Worm (Caenorhabditis elegans) whole organism, L4 larva: ENCODE results near the gene oac-51.

ENCODE experiments used
- F26F4.8 ChIP-seq: fragments of 200-800 bp; sonication (Bioruptor generic); conservative IDR thresholded peaks from 2 replicates; pipeline ENCODE4 v1.3.6; 2022; ENCODE audit warnings: missing genetic modification characterization, missing compliant biosample characterization
- aha-1 ChIP-seq: fragments of 150-350 bp; peaks from one replicate; lab custom pipeline; 2014; ENCODE audit warnings: missing biosample characterization, missing genetic modification characterization
- aly-2 ChIP-seq: sonication (generic microtip); optimal IDR thresholded peaks from 2 replicates; lab custom pipeline; 2018; ENCODE audit warnings: missing biosample characterization, missing genetic modification characterization
- ama-1 ChIP-seq: fragments of 150-350 bp; optimal IDR thresholded peaks from 2 replicates; lab custom pipeline; 2014; ENCODE audit warnings: inconsistent platforms, mixed read lengths
- cey-2 ChIP-seq: sonication (generic microtip); optimal IDR thresholded peaks from 3 replicates; lab custom pipeline; 2017; ENCODE audit warnings: missing genetic modification characterization, mild to moderate bottlenecking, missing compliant biosample characterization, antibody characterized with exemption, borderline replicate concordance; ENCODE audit not compliant: insufficient read depth
- daf-12 ChIP-seq: fragments of 150-350 bp; optimal IDR thresholded peaks from 2 replicates; lab custom pipeline; 2014; ENCODE audit warnings: missing biosample characterization, missing genetic modification reagents, missing genetic modification characterization
- hmg-1.1 ChIP-seq: fragments of 200-800 bp; sonication (Bioruptor generic); IDR thresholded peaks from 2 replicates; pipeline ENCODE4 v1.3.6; 2022; ENCODE audit warnings: missing genetic modification reagents, missing genetic modification characterization, missing compliant biosample characterization
- lir-3 ChIP-seq: sonication (generic microtip); optimal IDR thresholded peaks from 2 replicates; lab custom pipeline; 2016; ENCODE audit warnings: mild to moderate bottlenecking, missing genetic modification characterization, missing compliant biosample characterization
- nhr-10 ChIP-seq: fragments of 150-350 bp; optimal IDR thresholded peaks from 2 replicates; lab custom pipeline; 2014; ENCODE audit warnings: missing biosample characterization, missing genetic modification characterization
- nhr-102 ChIP-seq: sonication (generic microtip); optimal IDR thresholded peaks from 2 replicates; lab custom pipeline; 2016; ENCODE audit warnings: mild to moderate bottlenecking, missing genetic modification characterization, moderate library complexity, missing compliant biosample characterization
- nhr-25 ChIP-seq: sonication (generic microtip); optimal IDR thresholded peaks from 2 replicates; lab custom pipeline; 2017; ENCODE audit warnings: missing genetic modification characterization, mild to moderate bottlenecking, missing compliant biosample characterization, antibody characterized with exemption, moderate library complexity, borderline replicate concordance; ENCODE audit not compliant: insufficient read depth
- nhr-28 ChIP-seq: fragments of 150-350 bp; optimal IDR thresholded peaks from 2 replicates; lab custom pipeline; 2014; ENCODE audit warnings: missing biosample characterization, missing genetic modification characterization
- unc-62 ChIP-seq, 3 experiments: fragments of 150-350 bp in 1 of 3; sonication (generic microtip); optimal IDR thresholded peaks in 2 of 3; peaks in 1 of 3; 1 replicate in 1 of 3; 2 replicates in 2 of 3; lab custom pipeline; 2014 to 2017; ENCODE audit warnings: missing biosample characterization in 3 of 3, missing genetic modification characterization in 3 of 3, missing genetic modification reagents in 3 of 3, missing genotype in 1 of 3
- ztf-11 ChIP-seq: fragments of 150-350 bp; optimal IDR thresholded peaks from 2 replicates; lab custom pipeline; 2014; ENCODE audit warnings: missing biosample characterization, missing genetic modification characterization

DNA sequence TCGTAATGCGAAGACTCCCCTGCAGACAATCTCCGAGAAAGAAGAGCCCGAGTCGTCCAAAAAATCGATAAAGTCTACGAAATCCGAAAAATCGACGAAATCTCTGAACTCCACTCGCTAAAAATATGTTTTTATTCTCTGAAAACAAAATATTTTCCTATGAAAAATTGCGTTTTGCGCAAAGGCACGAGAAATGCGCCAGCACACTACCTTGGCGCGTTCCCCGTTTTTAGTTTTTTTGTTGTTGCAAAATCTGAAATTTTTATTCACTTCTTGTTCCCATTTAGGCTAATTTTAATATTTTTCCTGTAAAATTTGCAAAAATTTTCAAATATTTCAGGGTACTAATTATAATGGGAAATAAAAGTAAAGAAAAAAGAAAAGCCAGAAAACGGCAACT, 23.9 kb downstream of the oac-51 start, which contains the start of gene F55F10.1:
- TF ChIP-seq hmg-1.1 (GFP tag; lab: Robert Waterston, UW) (0 out of 2 replicates have a peak, but pooled peaks have one; percentile 23), ama-1 (lab: Kevin White, UChicago) (no peak), lir-3 (tag; lab: Kevin White, UChicago) (no peak), nhr-28 (no peak), cey-2 (no peak), nhr-102 (peak; percentile 44), nhr-25 (tag; lab: Kevin White, UChicago) (no peak), daf-12 (tag; lab: Kevin White, UChicago) (no peak), nhr-10 (tag; lab: Kevin White, UChicago) (no peak), F26F4.8 (GFP tag; lab: Robert Waterston, UW) (no peak), aha-1 (tag; lab: Kevin White, UChicago) (peak; percentile 47), ztf-11 (tag; lab: Kevin White, UChicago) (no peak), unc-62 (GFP tag; optimal IDR thresholded peaks at IDR 0.05 in 1 of 2; lab: Kevin White, UChicago) (peak in 1 of 2 experiments; percentile 12), unc-62 (tag; optimal IDR thresholded peaks at IDR 0.05; lab: Kevin White, UChicago) (no peak), aly-2 (tag; lab: Kevin White, UChicago) (no peak)
